Worm (Caenorhabditis elegans) whole organism, early embryonic: ENCODE results near the gene R160.10.

Experiments
- B0310.2 ChIP-seq: sonication (generic microtip); optimal IDR thresholded peaks from 2 replicates; lab custom pipeline; 2016; ENCODE audit warnings: mild to moderate bottlenecking, missing genetic modification characterization, missing compliant biosample characterization
- F13C5.2 ChIP-seq: sonication (generic microtip); optimal IDR thresholded peaks from 2 replicates; lab custom pipeline; 2017; ENCODE audit warnings: mild to moderate bottlenecking, missing genetic modification characterization, inconsistent platforms, missing compliant biosample characterization
- aly-1 ChIP-seq: sonication (generic microtip); optimal IDR thresholded peaks from 2 replicates; lab custom pipeline; 2016; ENCODE audit warnings: missing genetic modification characterization, missing compliant biosample characterization
- ama-1 ChIP-seq: fragments of 150-350 bp; optimal IDR thresholded peaks from 2 replicates; lab custom pipeline; 2014
- ceh-13 ChIP-seq: fragments of 200-800 bp; sonication (Bioruptor generic); optimal IDR thresholded peaks from 2 replicates; lab custom pipeline; 2018; ENCODE audit warnings: mild to moderate bottlenecking, missing genetic modification characterization, missing compliant biosample characterization
- ceh-36 ChIP-seq: sonication (generic microtip); optimal IDR thresholded peaks from 2 replicates; lab custom pipeline; 2016; ENCODE audit warnings: missing genetic modification characterization, inconsistent platforms, missing compliant biosample characterization
- ets-7 ChIP-seq: sonication (generic microtip); optimal IDR thresholded peaks from 2 replicates; lab custom pipeline; 2016; ENCODE audit warnings: missing genotype, missing genetic modification characterization, missing compliant biosample characterization
- flt-1 ChIP-seq: fragments of 200-800 bp; sonication (Bioruptor generic); IDR thresholded peaks from 2 replicates; pipeline ENCODE4 v1.3.6; 2022; ENCODE audit warnings: missing genetic modification characterization, missing compliant biosample characterization
- hmbx-1 ChIP-seq: sonication (generic microtip); optimal IDR thresholded peaks from 2 replicates; lab custom pipeline; 2016; ENCODE audit warnings: mild to moderate bottlenecking, missing genetic modification characterization, missing compliant biosample characterization
- hmg-4 ChIP-seq: fragments of 200-800 bp; sonication (Bioruptor generic); optimal IDR thresholded peaks from 2 replicates; lab custom pipeline; 2018; ENCODE audit warnings: mild to moderate bottlenecking, missing genetic modification characterization, missing compliant biosample characterization
- hnd-1 ChIP-seq: sonication (generic microtip); optimal IDR thresholded peaks from 2 replicates; lab custom pipeline; 2016; ENCODE audit warnings: missing genetic modification characterization, missing compliant biosample characterization
- pes-1 ChIP-seq: fragments of 200-800 bp; sonication (Bioruptor generic); IDR thresholded peaks from 2 replicates; pipeline ENCODE4 v1.3.6; 2022; ENCODE audit warnings: missing genetic modification reagents, missing genetic modification characterization, missing compliant biosample characterization
- scrt-1 ChIP-seq: fragments of 200-800 bp; sonication (Bioruptor generic); IDR thresholded peaks from 2 replicates; pipeline ENCODE4 v1.3.6; 2022; ENCODE audit warnings: missing genetic modification characterization, missing compliant biosample characterization
- sea-1 ChIP-seq: fragments of 200-800 bp; sonication (Bioruptor generic); conservative IDR thresholded peaks from 2 replicates; pipeline ENCODE4 v1.3.6; 2022; ENCODE audit warnings: missing genetic modification characterization, missing compliant biosample characterization
- tbx-11 ChIP-seq: fragments of 200-800 bp; sonication (Bioruptor generic); IDR thresholded peaks from 2 replicates; pipeline ENCODE4 v1.3.6; 2022; ENCODE audit warnings: missing genetic modification characterization, missing compliant biosample characterization
- tbx-37 ChIP-seq: fragments of 200-800 bp; sonication (Bioruptor generic); conservative IDR thresholded peaks from 2 replicates; pipeline ENCODE4 v1.3.6; 2022; ENCODE audit warnings: missing genetic modification reagents, missing genetic modification characterization, missing compliant biosample characterization
- tra-4 ChIP-seq: sonication (generic microtip); optimal IDR thresholded peaks from 2 replicates; lab custom pipeline; 2017; ENCODE audit warnings: missing genetic modification characterization, missing compliant biosample characterization

Gene R160.10

DNA sequence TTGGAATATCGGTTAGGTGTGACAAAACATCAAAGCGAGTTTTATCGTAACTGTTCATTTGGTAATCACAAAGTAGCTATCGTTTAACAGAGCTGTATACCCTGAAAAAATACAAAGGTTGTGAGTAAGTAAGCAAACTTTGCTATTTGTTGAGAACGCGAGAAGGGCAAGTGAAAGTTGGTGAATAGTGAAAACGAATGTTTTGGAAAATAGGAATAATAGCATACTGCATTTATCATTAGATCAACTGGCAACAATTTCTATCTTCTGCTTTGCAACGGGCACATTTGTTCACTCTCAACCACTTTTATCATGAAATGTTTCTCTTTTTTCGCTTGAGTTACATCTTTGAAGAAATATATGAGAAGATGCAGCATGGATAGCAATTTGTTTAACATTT, 38.5 kb downstream of the R160.10 start, which contains the start of gene C24A8.5:
Gene C24A8.5, minus strand, starts transcription at position 101 of the 400 bp plus-strand sequence.
- TF ChIP-seq B0310.2 (tag; lab: Kevin White, UChicago), result no peak
- TF ChIP-seq flt-1 (GFP tag; lab: Robert Waterston, UW), result no peak
- no peak for TF ChIP-seq tbx-11
- TF ChIP-seq sea-1 (GFP tag; lab: Robert Waterston, UW), result no peak
- no peak for TF ChIP-seq ceh-13 (GFP tag; lab: Kevin White, UChicago)
- no peak for TF ChIP-seq scrt-1 (GFP tag; lab: Robert Waterston, UW)
- no peak for TF ChIP-seq hnd-1 (tag; lab: Kevin White, UChicago)
- no peak for TF ChIP-seq pes-1 (GFP tag; lab: Robert Waterston, UW)
- no peak for TF ChIP-seq ama-1 (lab: Kevin White, UChicago)
- TF ChIP-seq tra-4, result no peak
- TF ChIP-seq ets-7 (tag; lab: Kevin White, UChicago), result no peak
- no peak for TF ChIP-seq hmg-4 (GFP tag; lab: Kevin White, UChicago)
- TF ChIP-seq tbx-37 (GFP tag; lab: Robert Waterston, UW), result no peak
- no peak for TF ChIP-seq aly-1 (tag; lab: Kevin White, UChicago)
- TF ChIP-seq ceh-36 (tag; lab: Kevin White, UChicago), result no peak
- TF ChIP-seq hmbx-1, result no peak
- no peak for TF ChIP-seq F13C5.2 (tag; lab: Kevin White, UChicago)

DNA sequence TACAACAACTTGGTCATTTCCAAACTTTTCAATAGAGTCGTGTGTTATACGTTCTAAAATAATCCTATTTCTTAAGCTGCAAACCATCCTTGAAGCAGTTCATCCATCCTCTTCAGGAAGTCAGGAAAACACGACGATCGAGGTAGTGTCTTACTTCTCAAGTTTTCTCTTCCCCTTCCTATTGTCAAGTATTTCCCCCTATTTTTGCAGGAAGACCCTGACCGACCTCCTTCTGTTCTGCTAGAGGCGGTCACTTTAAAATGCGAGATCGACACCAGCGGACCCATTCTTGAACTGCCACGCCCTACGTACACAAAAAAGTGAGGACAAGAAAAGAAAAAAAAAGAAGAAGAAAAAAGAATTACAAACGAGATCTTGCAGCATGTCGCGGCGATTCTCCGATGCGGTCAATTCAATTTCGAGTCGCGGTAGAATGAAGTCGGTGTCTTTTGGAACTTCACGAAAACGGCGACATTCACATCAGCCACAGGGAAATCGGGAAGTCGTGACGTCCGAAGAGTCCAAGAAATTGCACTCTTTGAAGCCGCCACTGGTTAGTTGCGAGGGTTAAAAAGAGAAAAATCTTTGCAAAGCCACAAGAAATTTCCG, 44.4 kb downstream of the R160.10 start:
- TF ChIP-seq ets-7 (tag; lab: Kevin White, UChicago) (no peak), hnd-1 (tag; lab: Kevin White, UChicago) (no peak), ceh-36 (tag; lab: Kevin White, UChicago) (no peak), pes-1 (GFP tag; lab: Robert Waterston, UW) (no peak), hmbx-1 (no peak), B0310.2 (tag; lab: Kevin White, UChicago) (no peak), sea-1 (GFP tag; lab: Robert Waterston, UW) (no peak), ama-1 (lab: Kevin White, UChicago) (no peak), scrt-1 (GFP tag; lab: Robert Waterston, UW) (no peak), hmg-4 (GFP tag; lab: Kevin White, UChicago) (no peak), tra-4 (no peak), ceh-13 (GFP tag; lab: Kevin White, UChicago) (no peak), F13C5.2 (tag; lab: Kevin White, UChicago) (no peak), tbx-37 (GFP tag; lab: Robert Waterston, UW) (no peak), flt-1 (GFP tag; lab: Robert Waterston, UW) (no peak), aly-1 (tag; lab: Kevin White, UChicago) (no peak), tbx-11 (no peak)

DNA sequence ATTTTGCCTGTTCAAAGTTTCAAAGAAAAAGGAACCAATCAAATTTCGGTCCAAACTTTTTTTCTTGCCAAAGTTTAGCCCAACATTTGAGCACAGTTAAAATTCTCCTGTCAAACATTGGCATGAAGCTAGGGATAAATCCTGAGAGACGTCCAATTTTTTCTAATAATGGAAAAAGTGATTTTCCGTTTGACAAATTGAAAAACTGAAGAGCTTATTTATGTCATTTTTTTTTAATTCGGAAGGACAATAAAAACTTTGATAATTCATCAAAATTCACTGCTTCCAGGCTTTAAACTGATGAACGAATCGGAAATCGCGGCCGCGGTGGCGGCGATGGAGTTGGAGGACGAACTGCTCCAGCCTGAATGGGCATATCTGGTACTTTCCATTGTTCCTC, 46.8 kb downstream of the R160.10 start, which contains the start of gene dop-6:
Gene dop-6, plus strand, starts transcription at position 301 of the 400 bp plus-strand sequence.
- TF ChIP-seq tra-4 (no peak), ama-1 (lab: Kevin White, UChicago) (no peak), pes-1 (GFP tag; lab: Robert Waterston, UW) (no peak), scrt-1 (GFP tag; lab: Robert Waterston, UW) (no peak), F13C5.2 (tag; lab: Kevin White, UChicago) (no peak), tbx-11 (no peak), tbx-37 (GFP tag; lab: Robert Waterston, UW) (no peak), ceh-13 (GFP tag; lab: Kevin White, UChicago) (no peak), hnd-1 (tag; lab: Kevin White, UChicago) (no peak), flt-1 (GFP tag; lab: Robert Waterston, UW) (no peak), aly-1 (tag; lab: Kevin White, UChicago) (no peak), ets-7 (tag; lab: Kevin White, UChicago) (no peak), B0310.2 (tag; lab: Kevin White, UChicago) (no peak), ceh-36 (tag; lab: Kevin White, UChicago) (no peak), sea-1 (GFP tag; lab: Robert Waterston, UW) (no peak), hmg-4 (GFP tag; lab: Kevin White, UChicago) (no peak), hmbx-1 (no peak)

DNA sequence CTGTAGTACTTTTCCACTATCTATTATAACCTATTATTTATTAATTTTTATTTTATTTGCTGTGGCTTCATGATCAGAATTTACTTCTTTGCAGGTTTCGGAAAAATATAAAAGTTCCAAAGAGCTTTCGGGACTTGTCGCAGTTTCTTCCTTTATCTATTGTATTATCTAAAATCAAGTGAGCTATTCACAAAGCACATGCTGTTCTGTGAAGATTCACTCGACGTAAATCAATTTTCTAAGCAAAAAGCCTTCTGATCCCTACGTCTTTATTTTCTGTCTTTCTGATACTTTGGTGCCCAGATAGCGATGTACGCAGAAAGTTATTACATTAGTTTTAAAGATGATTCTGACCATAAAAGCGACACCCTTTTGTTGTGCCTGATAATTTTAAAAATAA, 50.2 kb downstream of the R160.10 start:
- TF ChIP-seq hmbx-1, result no peak
- TF ChIP-seq tbx-37 (GFP tag; lab: Robert Waterston, UW), result no peak
- no peak for TF ChIP-seq B0310.2 (tag; lab: Kevin White, UChicago)
- TF ChIP-seq ceh-13 (GFP tag; lab: Kevin White, UChicago), result no peak
- TF ChIP-seq F13C5.2 (tag; lab: Kevin White, UChicago), result no peak
- no peak for TF ChIP-seq tbx-11
- no peak for TF ChIP-seq ceh-36 (tag; lab: Kevin White, UChicago)
- no peak for TF ChIP-seq sea-1 (GFP tag; lab: Robert Waterston, UW)
- TF ChIP-seq hnd-1 (tag; lab: Kevin White, UChicago), result no peak
- no peak for TF ChIP-seq ama-1 (lab: Kevin White, UChicago)
